Worm (Caenorhabditis elegans) whole organism, young adult: ENCODE results near the gene F53G2.1.
A peak's percentile ranks its signal among the peaks of the same experiment; 100 is the strongest.

Experiments used
- B0035.1 ChIP-seq: sonication (generic microtip); optimal IDR thresholded peaks from 2 replicates; lab custom pipeline; 2016; ENCODE audit warnings: missing genetic modification characterization, mild to moderate bottlenecking, missing compliant biosample characterization, missing genotype, missing genetic modification reagents
- C06A6.2 ChIP-seq: fragments of 200-800 bp; sonication (Bioruptor generic); conservative IDR thresholded peaks from 2 replicates; pipeline ENCODE4 v1.3.6; 2022; ENCODE audit warnings: missing genetic modification characterization, missing compliant biosample characterization
- F49E8.2 ChIP-seq: sonication (generic microtip); optimal IDR thresholded peaks from 3 replicates; lab custom pipeline; 2017; ENCODE audit warnings: missing genetic modification characterization, mild to moderate bottlenecking, missing compliant biosample characterization, antibody characterized with exemption, moderate library complexity; ENCODE audit not compliant: insufficient read depth
- F52B5.7 ChIP-seq: sonication (generic microtip); optimal IDR thresholded peaks from 2 replicates; lab custom pipeline; 2016; ENCODE audit warnings: mild to moderate bottlenecking, missing genetic modification characterization, missing compliant biosample characterization
- Y53F4B.3 ChIP-seq: fragments of 200-800 bp; sonication (Bioruptor generic); IDR thresholded peaks from 2 replicates; pipeline ENCODE4 v1.3.6; 2022; ENCODE audit warnings: missing genetic modification reagents, missing genetic modification characterization, missing compliant biosample characterization
- attf-5 ChIP-seq: fragments of 200-800 bp; sonication (Bioruptor generic); optimal IDR thresholded peaks from 2 replicates; lab custom pipeline; 2018; ENCODE audit warnings: mild to moderate bottlenecking, missing genetic modification characterization, missing compliant biosample characterization
- ccch-3 ChIP-seq: fragments of 200-800 bp; sonication (Bioruptor generic); optimal IDR thresholded peaks from 2 replicates; lab custom pipeline; 2018; ENCODE audit warnings: mild to moderate bottlenecking, missing genetic modification characterization, missing compliant biosample characterization
- cebp-1 ChIP-seq, 2 experiments: fragments of 200-800 bp in 1 of 2; sonication (Bioruptor generic) in 1 of 2; sonication (generic microtip) in 1 of 2; IDR thresholded peaks in 1 of 2; optimal IDR thresholded peaks in 1 of 2; 2 replicates each; pipeline versions ENCODE4 v1.3.6 to Lab custom; 2017 to 2022; ENCODE audit warnings: missing compliant biosample characterization in 2 of 2, missing genetic modification characterization in 2 of 2, mild to moderate bottlenecking in 1 of 2, missing genetic modification reagents in 1 of 2, moderate library complexity in 1 of 2
- cebp-2 ChIP-seq: fragments of 200-800 bp; sonication (Bioruptor generic); IDR thresholded peaks from 2 replicates; pipeline ENCODE4 v1.3.6; 2022; ENCODE audit warnings: missing genetic modification characterization, missing compliant biosample characterization
- ceh-58 ChIP-seq: fragments of 200-800 bp; sonication (Bioruptor generic); IDR thresholded peaks from 2 replicates; pipeline ENCODE4 v1.3.6; 2022; ENCODE audit warnings: missing genetic modification characterization, missing compliant biosample characterization
- chd-7 ChIP-seq: sonication (generic microtip); optimal IDR thresholded peaks from 2 replicates; lab custom pipeline; 2016; ENCODE audit warnings: mild to moderate bottlenecking, missing genetic modification characterization, moderate library complexity, missing compliant biosample characterization
- dox-1 ChIP-seq: fragments of 200-800 bp; sonication (Bioruptor generic); IDR thresholded peaks from 2 replicates; pipeline ENCODE4 v1.3.6; 2022; ENCODE audit warnings: missing genetic modification reagents, missing genetic modification characterization, missing compliant biosample characterization
- egl-18 ChIP-seq: fragments of 200-800 bp; sonication (Bioruptor generic); IDR thresholded peaks from 2 replicates; pipeline ENCODE4 v1.3.6; 2022; ENCODE audit warnings: missing genetic modification reagents, missing genetic modification characterization, missing compliant biosample characterization
- egrh-3 ChIP-seq: fragments of 200-800 bp; sonication (Bioruptor generic); IDR thresholded peaks from 2 replicates; pipeline ENCODE4 v1.3.6; 2022; ENCODE audit warnings: missing genetic modification reagents, missing genetic modification characterization, missing compliant biosample characterization
- ets-4 ChIP-seq: fragments of 200-800 bp; sonication (Bioruptor generic); optimal IDR thresholded peaks from 2 replicates; lab custom pipeline; 2018; ENCODE audit warnings: mild to moderate bottlenecking, missing genetic modification characterization, missing compliant biosample characterization
- him-1 ChIP-seq: sonication (generic microtip); optimal IDR thresholded peaks from 2 replicates; lab custom pipeline; 2016; ENCODE audit warnings: missing genotype, missing genetic modification reagents, missing genetic modification characterization, missing compliant biosample characterization
- hmg-1.2 ChIP-seq: fragments of 200-800 bp; sonication (Bioruptor generic); IDR thresholded peaks from 2 replicates; pipeline ENCODE4 v1.3.6; 2022; ENCODE audit warnings: missing genetic modification reagents, missing genetic modification characterization, missing compliant biosample characterization
- hsf-1 ChIP-seq: fragments of 200-800 bp; sonication (Bioruptor generic); IDR thresholded peaks from 2 replicates; pipeline ENCODE4 v1.3.6; 2022; ENCODE audit warnings: missing genetic modification reagents, missing genetic modification characterization, missing compliant biosample characterization
- let-607 ChIP-seq, 2 experiments: fragments of 200-800 bp in 1 of 2; sonication (Bioruptor generic) in 1 of 2; sonication (generic microtip) in 1 of 2; optimal IDR thresholded peaks; 2 replicates each; lab custom pipeline; 2016 to 2018; ENCODE audit warnings: mild to moderate bottlenecking in 2 of 2, missing compliant biosample characterization in 2 of 2, missing genetic modification characterization in 2 of 2, moderate library complexity in 2 of 2, missing genotype in 1 of 2
- lin-26 ChIP-seq: fragments of 200-800 bp; sonication (Bioruptor generic); IDR thresholded peaks from 2 replicates; pipeline ENCODE4 v1.3.6; 2022; ENCODE audit warnings: missing genetic modification reagents, missing genetic modification characterization, missing compliant biosample characterization
- lin-35 ChIP-seq, 3 experiments: fragments of 150-350 bp in 2 of 3; sonication (generic microtip) in 1 of 3; optimal IDR thresholded peaks; 2 replicates each; lab custom pipeline; 2014 to 2018; ENCODE audit warnings: missing biosample characterization in 3 of 3, missing genetic modification characterization in 3 of 3, missing genetic modification reagents in 3 of 3
- lin-40 ChIP-seq: sonication (generic microtip); optimal IDR thresholded peaks from 2 replicates; lab custom pipeline; 2016; ENCODE audit warnings: missing genetic modification characterization, mild to moderate bottlenecking, missing compliant biosample characterization, missing genotype, missing genetic modification reagents
- lin-54 ChIP-seq: fragments of 200-800 bp; sonication (Bioruptor generic); optimal IDR thresholded peaks from 2 replicates; lab custom pipeline; 2018; ENCODE audit warnings: mild to moderate bottlenecking, missing genetic modification characterization, missing compliant biosample characterization
- lsl-1 ChIP-seq: fragments of 200-800 bp; sonication (Bioruptor generic); optimal IDR thresholded peaks from 2 replicates; lab custom pipeline; 2018; ENCODE audit warnings: mild to moderate bottlenecking, missing genetic modification characterization, moderate library complexity, missing compliant biosample characterization
- madf-10 ChIP-seq: sonication (generic microtip); optimal IDR thresholded peaks from 2 replicates; lab custom pipeline; 2016; ENCODE audit warnings: mild to moderate bottlenecking, missing genetic modification characterization, missing compliant biosample characterization
- mcd-1 ChIP-seq: fragments of 200-800 bp; sonication (Bioruptor generic); IDR thresholded peaks from 2 replicates; pipeline ENCODE4 v1.3.6; 2022; ENCODE audit warnings: missing genetic modification reagents, missing genetic modification characterization, missing compliant biosample characterization
- nfya-2 ChIP-seq: fragments of 200-800 bp; sonication (Bioruptor generic); IDR thresholded peaks from 2 replicates; pipeline ENCODE4 v1.3.6; 2022; ENCODE audit warnings: missing genetic modification reagents, missing genetic modification characterization, missing compliant biosample characterization
- nhr-27 ChIP-seq: fragments of 200-800 bp; sonication (Bioruptor generic); optimal IDR thresholded peaks from 2 replicates; lab custom pipeline; 2018; ENCODE audit warnings: mild to moderate bottlenecking, missing genetic modification characterization, moderate library complexity, missing compliant biosample characterization
- nhr-80 ChIP-seq: sonication (generic microtip); optimal IDR thresholded peaks from 2 replicates; lab custom pipeline; 2016; ENCODE audit warnings: missing genetic modification characterization, missing compliant biosample characterization
- nhr-90 ChIP-seq: sonication (generic microtip); optimal IDR thresholded peaks from 2 replicates; lab custom pipeline; 2016; ENCODE audit warnings: missing genotype, mild to moderate bottlenecking, missing genetic modification characterization, missing compliant biosample characterization
- snpc-4 ChIP-seq, 5 experiments: fragments of 150-350 bp in 1 of 5; sonication (generic microtip) in 4 of 5; optimal IDR thresholded peaks; 2 replicates each; lab custom pipeline; 2014 to 2018; ENCODE audit warnings: missing genetic modification characterization in 5 of 5, missing biosample characterization in 3 of 5, antibody characterized with exemption in 2 of 5, mild to moderate bottlenecking in 2 of 5, missing compliant biosample characterization in 2 of 5, missing genotype in 2 of 5, moderate library complexity in 2 of 5, missing genetic modification reagents in 1 of 5
- tbp1 ChIP-seq: fragments of 200-800 bp; sonication (Bioruptor generic); optimal IDR thresholded peaks from 2 replicates; lab custom pipeline; 2018; ENCODE audit warnings: mild to moderate bottlenecking, missing genetic modification characterization, missing compliant biosample characterization
- tlf-1 ChIP-seq: fragments of 200-800 bp; sonication (Bioruptor generic); optimal IDR thresholded peaks from 2 replicates; lab custom pipeline; 2018; ENCODE audit warnings: mild to moderate bottlenecking, missing genetic modification characterization, missing compliant biosample characterization
- unc-62 ChIP-seq: fragments of 150-350 bp; optimal IDR thresholded peaks from 2 replicates; lab custom pipeline; 2014; ENCODE audit warnings: missing biosample characterization, missing genetic modification reagents, missing genetic modification characterization
- xnd-1 ChIP-seq: sonication (generic microtip); optimal IDR thresholded peaks from 2 replicates; lab custom pipeline; 2016; ENCODE audit warnings: missing genotype, missing genetic modification reagents, missing genetic modification characterization, missing compliant biosample characterization
- zfh-2 ChIP-seq: fragments of 200-800 bp; sonication (Bioruptor generic); conservative IDR thresholded peaks from 2 replicates; pipeline ENCODE4 v1.3.6; 2022; ENCODE audit warnings: missing genetic modification reagents, missing genetic modification characterization, missing compliant biosample characterization
- ztf-26 ChIP-seq: sonication (generic microtip); optimal IDR thresholded peaks from 2 replicates; lab custom pipeline; 2017; ENCODE audit warnings: missing genetic modification characterization, missing compliant biosample characterization

The F53G2.1 gene

ce11 chrII:2454822-2455221 is 33.7 kb upstream of the F53G2.1 start:
- peak; percentile 35 for TF ChIP-seq lin-54 (GFP tag; lab: Kevin White, UChicago)
- peak; percentile 33 for TF ChIP-seq tbp1 (GFP tag; lab: Kevin White, UChicago)
- TF ChIP-seq madf-10 (tag; lab: Kevin White, UChicago) = peak; percentile 1
- TF ChIP-seq snpc-4 (GFP tag; optimal IDR thresholded peaks at IDR 0.05; lab: Kevin White, UChicago) = no peak
- peak in 1 of 4 experiments; percentile 46 for TF ChIP-seq snpc-4 (tag; optimal IDR thresholded peaks at IDR 0.05; lab: Kevin White, UChicago)
- TF ChIP-seq nfya-2 = no peak
- peak; percentile 78 for TF ChIP-seq cebp-1 (GFP tag; IDR thresholded peaks at IDR 0.05; lab: Robert Waterston, UW)
- TF ChIP-seq cebp-1 (tag; optimal IDR thresholded peaks at IDR 0.05; lab: Kevin White, UChicago) = peak; percentile 88
- no peak for TF ChIP-seq F52B5.7 (tag; lab: Kevin White, UChicago)
- TF ChIP-seq lin-40 (tag; lab: Kevin White, UChicago) = peak; percentile 13
- no peak for TF ChIP-seq tlf-1 (GFP tag; lab: Kevin White, UChicago)
- peak; percentile 32 for TF ChIP-seq attf-5
- peak; percentile 88 for TF ChIP-seq nhr-80
- TF ChIP-seq hmg-1.2 (GFP tag; lab: Robert Waterston, UW) = peak; percentile 76
- TF ChIP-seq unc-62 = peak; percentile 23
- peak; percentile 32 for TF ChIP-seq ets-4
- peak; percentile 10 for TF ChIP-seq nhr-90 (tag; lab: Kevin White, UChicago)
- no peak for TF ChIP-seq cebp-2 (GFP tag; lab: Robert Waterston, UW)
- peak; percentile 85 for TF ChIP-seq zfh-2 (GFP tag; lab: Robert Waterston, UW)
- peak; percentile 57; the same call in 1 of the 2 replicates for TF ChIP-seq dox-1
- TF ChIP-seq let-607 (tag; optimal IDR thresholded peaks at IDR 0.05; lab: Kevin White, UChicago) = peak in 1 of 2 experiments; percentile 48
- no peak for TF ChIP-seq mcd-1
- TF ChIP-seq him-1 = no peak
- no peak for TF ChIP-seq xnd-1 (tag; lab: Kevin White, UChicago)
- TF ChIP-seq chd-7 (tag; lab: Kevin White, UChicago) = no peak

DNA sequence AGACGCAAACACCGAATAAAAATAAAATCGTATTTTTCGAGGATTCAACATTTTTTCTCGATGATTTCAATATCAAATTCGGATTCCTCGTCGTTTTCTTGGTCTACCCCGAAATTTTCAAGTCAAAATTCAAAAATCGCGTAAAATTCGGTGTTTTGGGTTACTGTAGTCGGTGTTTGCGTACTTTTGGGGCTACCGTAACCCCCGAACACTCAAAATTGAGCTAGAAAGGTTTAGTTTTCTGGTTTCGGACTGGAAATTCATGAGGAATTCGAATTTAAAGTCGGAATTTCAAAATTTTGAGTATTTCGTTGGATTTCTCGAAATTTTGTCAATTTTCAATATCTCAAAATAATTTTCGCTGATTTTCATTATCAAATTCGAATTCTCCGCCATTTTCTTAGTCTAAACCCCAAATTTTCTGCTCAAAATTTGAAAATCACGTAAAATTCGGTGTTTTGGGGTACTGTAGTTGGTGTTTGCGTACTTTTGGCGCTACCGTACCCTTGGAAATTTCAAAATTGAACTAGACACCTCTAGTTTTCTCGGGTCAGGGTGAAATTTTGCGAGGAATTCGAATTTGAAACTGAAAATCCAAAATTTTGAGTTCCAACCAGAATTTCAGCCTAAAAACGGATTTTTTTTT is 32.4 kb upstream of the F53G2.1 start:
- peak; percentile 1 for TF ChIP-seq lsl-1 (GFP tag; lab: Kevin White, UChicago)
- TF ChIP-seq tbp1 (GFP tag; lab: Kevin White, UChicago) = no peak

DNA sequence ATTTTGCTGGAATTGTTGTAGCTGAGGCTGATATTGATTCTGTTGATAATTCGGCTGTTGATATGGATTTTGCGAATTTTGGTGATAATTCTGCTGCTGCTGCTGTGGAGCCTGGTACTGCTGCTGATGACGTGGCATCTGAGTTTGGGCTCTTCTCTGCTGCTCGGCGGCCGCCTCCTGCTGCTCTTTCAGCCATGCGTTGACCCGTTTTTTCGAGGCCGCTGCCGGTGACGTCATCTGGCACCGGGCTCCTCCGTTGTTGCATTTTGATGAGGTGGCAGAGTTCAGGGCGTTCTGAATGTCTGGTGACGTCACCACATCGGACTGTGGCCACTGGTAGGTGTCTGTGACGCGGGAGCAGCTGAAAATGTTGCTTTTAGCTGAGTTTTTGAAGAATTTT is 31.5 kb upstream of the F53G2.1 start:
- TF ChIP-seq Y53F4B.3 (GFP tag; lab: Robert Waterston, UW) = no peak
- TF ChIP-seq zfh-2 (GFP tag; lab: Robert Waterston, UW) = peak; percentile 86
- no peak for TF ChIP-seq him-1
- no peak for TF ChIP-seq hsf-1 (GFP tag; lab: Robert Waterston, UW)
- no peak for TF ChIP-seq F49E8.2 (tag; lab: Kevin White, UChicago)
- no peak for TF ChIP-seq C06A6.2 (GFP tag; lab: Robert Waterston, UW)
- TF ChIP-seq egrh-3 = peak; percentile 71
- TF ChIP-seq, all 124 proteins: peak for 2

ce11 chrII:2458881-2459280 is 29.6 kb upstream of the F53G2.1 start, which contains the start of gene pqn-42:
Gene pqn-42 (minus strand): TSS chrII:2458981.
- no peak for TF ChIP-seq nhr-27 (tag; lab: Kevin White, UChicago)
- TF ChIP-seq ceh-58 (GFP tag; lab: Robert Waterston, UW) = no peak
- TF ChIP-seq unc-62 = no peak
- no peak for TF ChIP-seq ztf-26
- no peak for TF ChIP-seq egl-18 (GFP tag; lab: Robert Waterston, UW)
- TF ChIP-seq tbp1 (GFP tag; lab: Kevin White, UChicago) = no peak
- no peak for TF ChIP-seq B0035.1 (tag; lab: Kevin White, UChicago)
- TF ChIP-seq madf-10 (tag; lab: Kevin White, UChicago) = no peak
- TF ChIP-seq lsl-1 (GFP tag; lab: Kevin White, UChicago) = no peak
- no peak for TF ChIP-seq egrh-3
- no peak for TF ChIP-seq lin-35 (GFP tag; optimal IDR thresholded peaks at IDR 0.05; lab: Kevin White, UChicago)
- no peak for TF ChIP-seq lin-26
- TF ChIP-seq ccch-3 (GFP tag; lab: Kevin White, UChicago) = no peak
